Worm (Caenorhabditis elegans) whole organism, L4 larva: Measurements from ENCODE around the gene mcm-3AP.

Experiments
- R02D3.7 ChIP-seq: fragments of 150-350 bp; sonication (generic microtip); optimal IDR thresholded peaks from 3 replicates; lab custom pipeline; 2014; ENCODE audit warnings: missing biosample characterization, missing genetic modification characterization
- Y105C5A.15 ChIP-seq: fragments of 200-800 bp; sonication (Bioruptor generic); IDR thresholded peaks from 2 replicates; pipeline ENCODE4 v1.3.6; 2022; ENCODE audit warnings: missing genetic modification characterization, missing compliant biosample characterization
- Y75B8A.6 ChIP-seq: fragments of 200-800 bp; sonication (Bioruptor generic); IDR thresholded peaks from 2 replicates; pipeline ENCODE4 v1.3.6; 2022; ENCODE audit warnings: missing genetic modification reagents, missing genetic modification characterization, missing compliant biosample characterization
- aha-1 ChIP-seq: fragments of 150-350 bp; peaks from one replicate; lab custom pipeline; 2014; ENCODE audit warnings: missing biosample characterization, missing genetic modification characterization
- ama-1 ChIP-seq: fragments of 150-350 bp; optimal IDR thresholded peaks from 2 replicates; lab custom pipeline; 2014; ENCODE audit warnings: inconsistent platforms, mixed read lengths
- attf-4 ChIP-seq: sonication (generic microtip); optimal IDR thresholded peaks from 3 replicates; lab custom pipeline; 2017; ENCODE audit warnings: missing biosample characterization, missing genetic modification characterization
- ceh-32 ChIP-seq: sonication (generic microtip); optimal IDR thresholded peaks from 2 replicates; lab custom pipeline; 2016; ENCODE audit warnings: mild to moderate bottlenecking, missing genetic modification characterization, missing compliant biosample characterization; ENCODE audit not compliant: poor library complexity
- ctbp-1 ChIP-seq: fragments of 200-800 bp; sonication (Bioruptor generic); IDR thresholded peaks from 2 replicates; pipeline ENCODE4 v1.3.6; 2022; ENCODE audit warnings: missing genetic modification reagents, missing genetic modification characterization, missing compliant biosample characterization
- daf-16 ChIP-seq, 3 experiments: sonication (generic microtip); optimal IDR thresholded peaks; 2 replicates each; lab custom pipeline; 2016 to 2017; ENCODE audit warnings: missing genetic modification characterization in 3 of 3, missing genetic modification reagents in 3 of 3, mild to moderate bottlenecking in 2 of 3, missing compliant biosample characterization in 2 of 3, missing biosample characterization in 1 of 3, moderate library complexity in 1 of 3
- daf-19 ChIP-seq: fragments of 200-800 bp; sonication (Bioruptor generic); conservative IDR thresholded peaks from 2 replicates; pipeline ENCODE4 v1.3.6; 2022; ENCODE audit warnings: missing genetic modification characterization, missing compliant biosample characterization
- dmd-8 ChIP-seq: fragments of 200-800 bp; sonication (Bioruptor generic); IDR thresholded peaks from 2 replicates; pipeline ENCODE4 v1.3.6; 2022; ENCODE audit warnings: missing genetic modification characterization, missing compliant biosample characterization
- dmd-9 ChIP-seq: fragments of 200-800 bp; sonication (Bioruptor generic); IDR thresholded peaks from 2 replicates; pipeline ENCODE4 v1.3.6; 2022; ENCODE audit warnings: missing genetic modification reagents, missing genetic modification characterization, missing compliant biosample characterization
- dpl-1 ChIP-seq: fragments of 150-350 bp; optimal IDR thresholded peaks from 2 replicates; lab custom pipeline; 2014; ENCODE audit warnings: missing biosample characterization, missing genetic modification reagents, missing genetic modification characterization
- dve-1 ChIP-seq: sonication (generic microtip); optimal IDR thresholded peaks from 2 replicates; lab custom pipeline; 2017; ENCODE audit warnings: antibody characterized with exemption, mild to moderate bottlenecking, missing genetic modification characterization, missing compliant biosample characterization; ENCODE audit not compliant: insufficient read depth
- egl-27 ChIP-seq: sonication (generic microtip); optimal IDR thresholded peaks from 3 replicates; lab custom pipeline; 2017; ENCODE audit warnings: missing biosample characterization, missing genetic modification reagents, missing genetic modification characterization
- egl-43 ChIP-seq: fragments of 200-800 bp; sonication (Bioruptor generic); IDR thresholded peaks from 2 replicates; pipeline ENCODE4 v1.3.6; 2022; ENCODE audit warnings: missing genetic modification reagents, missing genetic modification characterization, missing compliant biosample characterization
- hlh-11 ChIP-seq: fragments of 200-800 bp; sonication (Bioruptor generic); optimal IDR thresholded peaks from 2 replicates; lab custom pipeline; 2018; ENCODE audit warnings: mild to moderate bottlenecking, missing genetic modification characterization, missing compliant biosample characterization
- hmg-1.1 ChIP-seq: fragments of 200-800 bp; sonication (Bioruptor generic); IDR thresholded peaks from 2 replicates; pipeline ENCODE4 v1.3.6; 2022; ENCODE audit warnings: missing genetic modification reagents, missing genetic modification characterization, missing compliant biosample characterization
- jun-1 ChIP-seq: fragments of 150-350 bp; optimal IDR thresholded peaks from 2 replicates; lab custom pipeline; 2014; ENCODE audit warnings: missing biosample characterization, missing genetic modification reagents, missing genetic modification characterization
- lim-7 ChIP-seq: fragments of 200-800 bp; sonication (Bioruptor generic); IDR thresholded peaks from 2 replicates; pipeline ENCODE4 v1.3.6; 2022; ENCODE audit warnings: missing genetic modification characterization, missing compliant biosample characterization
- lin-1 ChIP-seq: fragments of 200-800 bp; sonication (Bioruptor generic); IDR thresholded peaks from 2 replicates; pipeline ENCODE4 v1.3.6; 2022; ENCODE audit warnings: missing genetic modification reagents, missing genetic modification characterization, missing compliant biosample characterization
- lin-13 ChIP-seq: fragments of 150-350 bp; optimal IDR thresholded peaks from 2 replicates; lab custom pipeline; 2014; ENCODE audit warnings: missing biosample characterization, missing genetic modification reagents, missing genetic modification characterization
- lin-15B ChIP-seq: fragments of 150-350 bp; sonication (generic microtip); optimal IDR thresholded peaks from 3 replicates; lab custom pipeline; 2014; ENCODE audit warnings: missing biosample characterization, missing genetic modification characterization
- lin-29 ChIP-seq: fragments of 200-800 bp; sonication (Bioruptor generic); IDR thresholded peaks from 2 replicates; pipeline ENCODE4 v1.3.6; 2022; ENCODE audit warnings: missing genetic modification reagents, missing genetic modification characterization, missing compliant biosample characterization
- lin-38 ChIP-seq: fragments of 200-800 bp; sonication (Bioruptor generic); IDR thresholded peaks from 2 replicates; pipeline ENCODE4 v1.3.6; 2022; ENCODE audit warnings: missing genetic modification reagents, missing genetic modification characterization, missing compliant biosample characterization
- lsy-2 ChIP-seq, 2 experiments: fragments of 150-350 bp in 1 of 2; sonication (generic microtip) in 1 of 2; optimal IDR thresholded peaks; 2 replicates each; lab custom pipeline; 2014 to 2017; ENCODE audit warnings: missing biosample characterization in 2 of 2, missing genetic modification characterization in 2 of 2
- madf-5 ChIP-seq, 2 experiments: fragments of 200-800 bp; sonication (Bioruptor generic); IDR thresholded peaks; 2 replicates each; pipeline ENCODE4 v1.3.6; 2022; ENCODE audit warnings: missing compliant biosample characterization in 2 of 2, missing genetic modification characterization in 2 of 2
- madf-9 ChIP-seq: fragments of 200-800 bp; sonication (Bioruptor generic); conservative IDR thresholded peaks from 2 replicates; pipeline ENCODE4 v1.3.6; 2022; ENCODE audit warnings: missing genetic modification reagents, missing genetic modification characterization, missing compliant biosample characterization
- mdl-1 ChIP-seq, 2 experiments: fragments of 150-350 bp in 1 of 2; sonication (generic microtip) in 1 of 2; optimal IDR thresholded peaks; 2 replicates each; lab custom pipeline; 2014 to 2017; ENCODE audit warnings: missing biosample characterization in 2 of 2, missing genetic modification characterization in 2 of 2
- mdt-29 ChIP-seq: fragments of 200-800 bp; sonication (Bioruptor generic); IDR thresholded peaks from 2 replicates; pipeline ENCODE4 v1.3.6; 2022; ENCODE audit warnings: missing genetic modification reagents, missing genetic modification characterization, missing compliant biosample characterization
- mes-2 ChIP-seq: sonication (generic microtip); optimal IDR thresholded peaks from 2 replicates; lab custom pipeline; 2016; ENCODE audit warnings: missing genotype, mild to moderate bottlenecking, missing genetic modification characterization, missing compliant biosample characterization; ENCODE audit not compliant: poor library complexity, severe bottlenecking
- nhr-10 ChIP-seq: fragments of 150-350 bp; optimal IDR thresholded peaks from 2 replicates; lab custom pipeline; 2014; ENCODE audit warnings: missing biosample characterization, missing genetic modification characterization
- nhr-42 ChIP-seq: fragments of 200-800 bp; sonication (Bioruptor generic); IDR thresholded peaks from 2 replicates; pipeline ENCODE4 v1.3.6; 2022; ENCODE audit warnings: missing genetic modification characterization, missing compliant biosample characterization
- nhr-48 ChIP-seq: sonication (generic microtip); optimal IDR thresholded peaks from 2 replicates; lab custom pipeline; 2016; ENCODE audit warnings: mild to moderate bottlenecking, missing genetic modification characterization, missing compliant biosample characterization
- nhr-76 ChIP-seq: fragments of 150-350 bp; optimal IDR thresholded peaks from 2 replicates; lab custom pipeline; 2014; ENCODE audit warnings: missing biosample characterization, missing genetic modification characterization
- nhr-77 ChIP-seq: fragments of 150-350 bp; optimal IDR thresholded peaks from 2 replicates; lab custom pipeline; 2014; ENCODE audit warnings: missing biosample characterization, missing genetic modification characterization
- pha-4 ChIP-seq, 2 experiments: fragments of 150-350 bp in 1 of 2; fragments of 200-800 bp in 1 of 2; sonication (Bioruptor generic) in 1 of 2; IDR thresholded peaks in 1 of 2; optimal IDR thresholded peaks in 1 of 2; 2 replicates each; pipeline versions ENCODE4 v1.3.6 to Lab custom; 2014 to 2022; ENCODE audit warnings: missing genetic modification characterization in 2 of 2, missing genetic modification reagents in 2 of 2, missing biosample characterization in 1 of 2, missing compliant biosample characterization in 1 of 2
- pqm-1 ChIP-seq: sonication (generic microtip); optimal IDR thresholded peaks from 2 replicates; lab custom pipeline; 2017; ENCODE audit warnings: missing biosample characterization, missing genetic modification characterization
- rbr-2 ChIP-seq: sonication (generic microtip); optimal IDR thresholded peaks from 2 replicates; lab custom pipeline; 2016; ENCODE audit warnings: missing genotype, missing genetic modification characterization, missing compliant biosample characterization
- sdz-12 ChIP-seq: fragments of 200-800 bp; sonication (Bioruptor generic); optimal IDR thresholded peaks from 2 replicates; lab custom pipeline; 2018; ENCODE audit warnings: mild to moderate bottlenecking, missing genetic modification characterization, missing compliant biosample characterization
- set-16 ChIP-seq: fragments of 200-800 bp; sonication (Bioruptor generic); IDR thresholded peaks from 2 replicates; pipeline ENCODE4 v1.3.6; 2022; ENCODE audit warnings: missing genetic modification reagents, missing genetic modification characterization, missing compliant biosample characterization
- spr-1 ChIP-seq: sonication (generic microtip); optimal IDR thresholded peaks from 2 replicates; lab custom pipeline; 2016; ENCODE audit warnings: mild to moderate bottlenecking, missing genetic modification characterization, missing compliant biosample characterization
- spr-3 ChIP-seq: fragments of 200-800 bp; sonication (Bioruptor generic); optimal IDR thresholded peaks from 2 replicates; lab custom pipeline; 2018; ENCODE audit warnings: mild to moderate bottlenecking, missing genetic modification characterization, missing compliant biosample characterization
- tag-97 ChIP-seq: fragments of 200-800 bp; sonication (Bioruptor generic); IDR thresholded peaks from 2 replicates; pipeline ENCODE4 v1.3.6; 2022; ENCODE audit warnings: missing genetic modification characterization, missing compliant biosample characterization
- unc-130 ChIP-seq: sonication (generic microtip); optimal IDR thresholded peaks from 2 replicates; lab custom pipeline; 2016; ENCODE audit warnings: missing genetic modification reagents, missing genetic modification characterization, missing compliant biosample characterization
- unc-62 ChIP-seq, 3 experiments: fragments of 150-350 bp in 1 of 3; sonication (generic microtip); optimal IDR thresholded peaks in 2 of 3; peaks in 1 of 3; 1 replicate in 1 of 3; 2 replicates in 2 of 3; lab custom pipeline; 2014 to 2017; ENCODE audit warnings: missing biosample characterization in 3 of 3, missing genetic modification characterization in 3 of 3, missing genetic modification reagents in 3 of 3, missing genotype in 1 of 3
- zfp-3 ChIP-seq: fragments of 200-800 bp; sonication (Bioruptor generic); conservative IDR thresholded peaks from 2 replicates; pipeline ENCODE4 v1.3.6; 2022; ENCODE audit warnings: missing genetic modification reagents, missing genetic modification characterization, missing compliant biosample characterization
- zip-11 ChIP-seq: fragments of 200-800 bp; sonication (Bioruptor generic); IDR thresholded peaks from 2 replicates; pipeline ENCODE4 v1.3.6; 2022; ENCODE audit warnings: missing genetic modification characterization, missing compliant biosample characterization
- ztf-7 ChIP-seq: fragments of 150-350 bp; optimal IDR thresholded peaks from 2 replicates; lab custom pipeline; 2014; ENCODE audit warnings: missing biosample characterization, missing genetic modification characterization

mcm-3AP gene

DNA sequence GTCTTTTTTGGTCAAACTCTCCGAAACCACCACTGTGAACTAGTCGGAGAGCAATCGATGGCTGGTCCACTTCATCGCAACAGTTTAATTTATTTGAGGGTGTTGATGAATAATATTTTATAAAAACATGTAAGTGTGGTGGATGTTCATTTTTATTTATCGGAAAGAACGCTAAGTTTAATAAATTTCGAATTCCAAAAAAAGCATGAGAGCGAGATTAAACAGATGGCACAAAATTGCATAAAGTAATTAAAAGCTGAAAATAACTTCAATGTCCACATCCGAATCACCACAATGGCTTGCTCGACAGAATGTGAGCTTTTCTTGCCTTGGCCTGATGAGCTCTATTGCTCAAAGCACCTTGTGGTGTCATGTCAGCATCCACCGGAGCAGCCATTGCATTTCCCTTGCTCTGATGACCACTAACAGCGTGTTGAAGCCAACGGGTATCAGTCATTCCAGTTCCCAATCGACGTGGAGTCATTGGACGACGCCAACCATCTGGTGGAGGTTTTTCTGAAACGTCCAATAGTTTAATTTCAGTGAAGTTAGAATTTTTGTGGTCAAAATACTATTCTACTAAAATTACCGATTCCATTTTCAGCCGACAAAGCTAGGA, 35.4 kb downstream of the mcm-3AP start:
- TF ChIP-seq nhr-10 (tag; lab: Kevin White, UChicago) (no peak), hlh-11 (tag; lab: Kevin White, UChicago) (no peak), nhr-42 (GFP tag; lab: Robert Waterston, UW) (peak; percentile 59), ztf-7 (no peak), unc-130 (peak; percentile 25), Y105C5A.15 (GFP tag; lab: Robert Waterston, UW) (no peak), lin-38 (GFP tag; lab: Robert Waterston, UW) (peak; percentile 47), mes-2 (peak; percentile 16), Y75B8A.6 (GFP tag; lab: Robert Waterston, UW) (peak; percentile 40; the same call in 1 of the 2 replicates), dmd-9 (GFP tag; lab: Robert Waterston, UW) (0 out of 2 replicates have a peak, but pooled peaks have one; percentile 46), madf-9 (GFP tag; lab: Robert Waterston, UW) (no peak), attf-4 (tag; lab: Kevin White, UChicago) (no peak), nhr-48 (tag; lab: Kevin White, UChicago) (peak; percentile 29), ctbp-1 (GFP tag; lab: Robert Waterston, UW) (no peak), zip-11 (GFP tag; lab: Robert Waterston, UW) (no peak), dmd-8 (GFP tag; lab: Robert Waterston, UW) (no peak), sdz-12 (GFP tag; lab: Kevin White, UChicago) (no peak), lin-29 (no peak), dve-1 (tag; lab: Kevin White, UChicago) (peak; percentile 35), lim-7 (no peak), zfp-3 (GFP tag; lab: Robert Waterston, UW) (peak; percentile 67; the same call in 1 of the 2 replicates), mdt-29 (GFP tag; lab: Robert Waterston, UW) (no peak), rbr-2 (tag; lab: Kevin White, UChicago) (no peak), spr-1 (tag; lab: Kevin White, UChicago) (peak; percentile 31), lin-13 (GFP tag; lab: Kevin White, UChicago) (peak; percentile 19), ama-1 (lab: Kevin White, UChicago) (no peak), R02D3.7 (tag; lab: Kevin White, UChicago) (no peak), ceh-32 (tag; lab: Kevin White, UChicago) (no peak), dpl-1 (GFP tag; lab: Kevin White, UChicago) (no peak), set-16 (GFP tag; lab: Robert Waterston, UW) (no peak), unc-62 (GFP tag; optimal IDR thresholded peaks at IDR 0.05 in 1 of 2; lab: Kevin White, UChicago) (peak in 1 of 2 experiments; percentile 76), unc-62 (tag; optimal IDR thresholded peaks at IDR 0.05; lab: Kevin White, UChicago) (no peak), nhr-77 (tag; lab: Kevin White, UChicago) (no peak), tag-97 (no peak), egl-43 (GFP tag; lab: Robert Waterston, UW) (no peak; the same call in 1 of the 2 replicates), egl-27 (tag; lab: Kevin White, UChicago) (no peak), daf-16 (GFP tag; optimal IDR thresholded peaks at IDR 0.05; lab: Kevin White, UChicago) (peak in 1 of 2 experiments; percentile 14), daf-16 (tag; optimal IDR thresholded peaks at IDR 0.05; lab: Kevin White, UChicago) (peak; percentile 4), lsy-2 (tag; optimal IDR thresholded peaks at IDR 0.05; lab: Kevin White, UChicago) (no peak), nhr-76 (tag; lab: Kevin White, UChicago) (no peak), aha-1 (tag; lab: Kevin White, UChicago) (peak; percentile 58), pqm-1 (no peak), jun-1 (tag; lab: Kevin White, UChicago) (no peak), pha-4 (GFP tag; IDR thresholded peaks at IDR 0.05; lab: Robert Waterston, UW) (peak; percentile 34; the same call in 1 of the 2 replicates), pha-4 (tag; optimal IDR thresholded peaks at IDR 0.05; lab: Kevin White, UChicago) (no peak), spr-3 (no peak), mdl-1 (tag; optimal IDR thresholded peaks at IDR 0.05; lab: Kevin White, UChicago) (no peak), madf-5 (GFP tag; IDR thresholded peaks at IDR 0.05; lab: Robert Waterston, UW) (no peak), hmg-1.1 (GFP tag; lab: Robert Waterston, UW) (0 out of 2 replicates have a peak, but pooled peaks have one; percentile 32), lin-15B (tag; lab: Kevin White, UChicago) (no peak), daf-19 (GFP tag; lab: Robert Waterston, UW) (no peak), lin-1 (GFP tag; lab: Robert Waterston, UW) (no peak)
